Worm (Caenorhabditis elegans): ENCODE measurements around the gene F35E12.2.

DNA sequence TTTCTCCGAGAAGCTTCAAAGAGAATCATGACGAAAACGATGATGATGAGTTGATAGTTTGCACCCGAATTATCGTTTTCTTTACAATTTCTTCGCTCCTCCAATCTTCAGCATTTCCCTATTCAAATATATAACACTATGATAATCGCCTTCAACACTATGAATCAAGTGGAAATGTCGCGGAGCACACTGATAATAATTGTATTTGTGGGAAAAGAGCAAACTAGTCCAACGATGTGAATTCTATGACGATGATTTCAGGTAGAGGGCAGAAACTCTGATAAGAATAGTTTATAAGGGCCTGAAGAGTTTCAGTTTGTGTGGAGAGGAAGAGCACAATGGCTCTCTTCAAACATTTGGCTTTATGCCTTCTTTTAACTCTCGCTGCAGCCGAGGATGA lies 8.2 kb downstream of the F35E12.2 start, which contains the start of gene T01D3.6:
- no peak for TF ChIP-seq tab-1 (GFP tag; IDR thresholded peaks at IDR 0.05)
- no peak for TF ChIP-seq klf-2 (GFP tag; conservative IDR thresholded peaks at IDR 0.05)
- TF ChIP-seq flt-1 (GFP tag; IDR thresholded peaks at IDR 0.05) = no peak
- no peak for TF ChIP-seq med-1 (GFP tag; optimal IDR thresholded peaks at IDR 0.05; ENCODE audit: insufficient read depth)
- TF ChIP-seq ztf-23 (GFP tag; IDR thresholded peaks at IDR 0.05) = no peak
- no peak for TF ChIP-seq ref-1 (GFP tag; conservative IDR thresholded peaks at IDR 0.05)
- no peak for TF ChIP-seq T22C8.4 (GFP tag; IDR thresholded peaks at IDR 0.05)

All from whole organism, midembryonic.